Fruit fly (Drosophila melanogaster): ENCODE measurements around the gene cDIP.

Gene cDIP

dm6 chr3R:21112742-21113465, 48.0 kb downstream of the cDIP start (continued):
- TF ChIP-seq salr (GFP tag; optimal IDR thresholded peaks at IDR 0.05) = peak; percentile 51 to 66
- no peak for TF ChIP-seq Met (GFP tag; optimal IDR thresholded peaks at IDR 0.05)
- TF ChIP-seq CG3032 (tag; optimal IDR thresholded peaks at IDR 0.05) = peak; percentile 63
- peak; percentile 72 for TF ChIP-seq Sox14 (GFP tag; optimal IDR thresholded peaks at IDR 0.05)
- TF ChIP-seq CG15336 (GFP tag; IDR thresholded peaks at IDR 0.05) = peak; percentile 93
- TF ChIP-seq CG1621 (tag; optimal IDR thresholded peaks at IDR 0.05) = peak; percentile 57

DNA sequence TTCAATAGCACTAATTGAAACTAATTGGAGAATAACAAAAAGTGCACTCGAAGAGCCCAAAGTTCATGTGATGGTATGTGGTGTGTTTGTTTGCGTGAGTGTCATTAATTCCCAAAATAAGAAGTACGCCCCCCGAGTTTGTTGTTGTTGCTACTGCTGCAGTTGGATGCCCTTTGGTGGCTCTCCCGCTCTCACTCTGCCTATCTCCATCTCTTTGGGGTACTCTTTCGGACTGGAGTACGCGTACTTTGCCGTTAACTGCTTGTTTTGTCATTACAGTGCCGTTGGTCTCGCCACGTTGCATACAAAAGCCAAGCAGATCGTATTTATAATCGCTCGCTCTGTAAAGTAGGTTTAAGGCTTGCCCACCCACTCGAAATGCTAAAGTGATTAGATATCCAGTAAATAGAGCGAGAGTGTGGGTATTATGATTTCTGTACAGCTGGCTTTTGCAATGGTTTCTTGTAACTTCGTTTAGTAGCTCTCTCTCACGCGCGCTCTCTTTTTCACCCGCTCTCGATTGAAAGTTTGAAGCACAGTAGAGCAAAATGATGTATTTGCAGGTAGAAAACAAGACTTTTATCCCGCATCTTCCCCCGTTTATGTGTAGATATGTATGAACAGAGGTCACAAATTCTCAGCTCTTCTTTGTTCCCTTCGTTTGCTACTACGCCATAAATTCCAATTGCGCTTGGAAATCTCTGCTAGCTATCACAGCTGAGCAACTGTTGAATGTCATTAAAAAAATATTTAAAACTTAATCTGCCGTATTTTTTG, 48.7 kb downstream of the cDIP start:
- peak; percentile 71 for TF ChIP-seq Met (GFP tag; optimal IDR thresholded peaks at IDR 0.05)
- no peak for TF ChIP-seq CG1621 (tag; optimal IDR thresholded peaks at IDR 0.05)
- 0 out of 3 replicates have a peak, but pooled peaks have one; percentile 25 for TF ChIP-seq CG6163 (GFP tag; IDR thresholded peaks at IDR 0.05)
- TF ChIP-seq Ets21C (GFP tag; optimal IDR thresholded peaks at IDR 0.05) = no peak
- peak; percentile 49 for TF ChIP-seq Eip75B (GFP tag; optimal IDR thresholded peaks at IDR 0.05)
- TF ChIP-seq Hr39 (GFP tag; optimal IDR thresholded peaks at IDR 0.05) = peak; percentile 56
- TF ChIP-seq Sox15 (GFP tag; optimal IDR thresholded peaks at IDR 0.05) = peak; percentile 49
- peak in 1 of 2 experiments; percentile 12 for TF ChIP-seq salr (GFP tag; optimal IDR thresholded peaks at IDR 0.05)
- TF ChIP-seq acj6 (GFP tag; optimal IDR thresholded peaks at IDR 0.05) = peak; percentile 51
- peak; percentile 54 for TF ChIP-seq Smox (GFP tag; optimal IDR thresholded peaks at IDR 0.05)
- 0 out of 2 replicates have a peak, but pooled peaks have one; percentile 25 for TF ChIP-seq Gug (GFP tag; IDR thresholded peaks at IDR 0.05)
- TF ChIP-seq vri (GFP tag; optimal IDR thresholded peaks at IDR 0.05) = no peak
- TF ChIP-seq CG6854 (GFP tag; optimal IDR thresholded peaks at IDR 0.05) = no peak
- peak; percentile 23 for TF ChIP-seq CG6792 (GFP tag; optimal IDR thresholded peaks at IDR 0.05)
- TF ChIP-seq CG8119 (GFP tag; IDR thresholded peaks at IDR 0.05) = peak; percentile 45; the same call in 2 of the 3 replicates
- no peak for TF ChIP-seq spab (GFP tag; optimal IDR thresholded peaks at IDR 0.05)
- TF ChIP-seq CG8319 (GFP tag; optimal IDR thresholded peaks at IDR 0.05) = no peak
- peak; percentile 83 for TF ChIP-seq Eip78C (GFP tag)
- TF ChIP-seq Ets96B (tag; optimal IDR thresholded peaks at IDR 0.05) = peak; percentile 6
- TF ChIP-seq CG9139 (GFP tag; optimal IDR thresholded peaks at IDR 0.05) = no peak
- TF ChIP-seq CG10631 (GFP tag; optimal IDR thresholded peaks at IDR 0.05) = no peak
- TF ChIP-seq CG11902 (GFP tag; optimal IDR thresholded peaks at IDR 0.05) = peak; percentile 0
- peak in 1 of 2 experiments; percentile 37 for TF ChIP-seq ss (GFP tag; optimal IDR thresholded peaks at IDR 0.05)
- no peak for TF ChIP-seq CG3032 (tag; optimal IDR thresholded peaks at IDR 0.05)
- peak; percentile 6 for TF ChIP-seq Blimp-1 (GFP tag; optimal IDR thresholded peaks at IDR 0.05)
- peak; percentile 69 for TF ChIP-seq esn (GFP tag; optimal IDR thresholded peaks at IDR 0.05)
- TF ChIP-seq CG8632 (GFP tag; optimal IDR thresholded peaks at IDR 0.05) = peak; percentile 7
- no peak for TF ChIP-seq fd59A (GFP tag; optimal IDR thresholded peaks at IDR 0.05)
- TF ChIP-seq cyc (GFP tag; optimal IDR thresholded peaks at IDR 0.05) = peak; percentile 31
- peak; percentile 42 for TF ChIP-seq CG4318 (GFP tag; optimal IDR thresholded peaks at IDR 0.05)
- TF ChIP-seq CG34406 (GFP tag; optimal IDR thresholded peaks at IDR 0.05) = peak; percentile 47
- peak; percentile 42 for TF ChIP-seq lz (GFP tag; optimal IDR thresholded peaks at IDR 0.05)
- TF ChIP-seq CG7368 (GFP tag; optimal IDR thresholded peaks at IDR 0.05) = peak; percentile 5
- TF ChIP-seq Eip93F (GFP tag; optimal IDR thresholded peaks at IDR 0.05) = peak; percentile 61
- peak; percentile 41 for TF ChIP-seq dac (GFP tag; optimal IDR thresholded peaks at IDR 0.05)
- TF ChIP-seq achi (GFP tag; optimal IDR thresholded peaks at IDR 0.05) = peak; percentile 39
- TF ChIP-seq fd85E (GFP tag; optimal IDR thresholded peaks at IDR 0.05) = no peak
- peak; percentile 26 for TF ChIP-seq net (GFP tag; optimal IDR thresholded peaks at IDR 0.05)
- TF ChIP-seq fkh (GFP tag; optimal IDR thresholded peaks at IDR 0.05) = no peak
- TF ChIP-seq dsx (GFP tag; optimal IDR thresholded peaks at IDR 0.05; ENCODE audit: poor library complexity, severe bottlenecking) = no peak
- peak; percentile 47 for TF ChIP-seq OdsH (GFP tag; optimal IDR thresholded peaks at IDR 0.05)
- TF ChIP-seq topi (GFP tag; optimal IDR thresholded peaks at IDR 0.05) = peak; percentile 52
- TF ChIP-seq Lpt (GFP tag; optimal IDR thresholded peaks at IDR 0.05) = peak; percentile 40
- TF ChIP-seq eg (GFP tag; IDR thresholded peaks at IDR 0.05) = no peak; the same call in 2 of the 3 replicates
